Fruit fly (Drosophila melanogaster) whole organism, embryonic: ENCODE measurements around the gene CG13086.

Experiments
- Blimp-1 ChIP-seq: fragments of 200-800 bp; sonication (Bioruptor generic); optimal IDR thresholded peaks from 3 replicates; lab custom pipeline; 2018; ENCODE audit warnings: missing biosample characterization, missing genetic modification characterization, mild to moderate bottlenecking, moderate library complexity, missing genetic modification reagents
- CG10979 ChIP-seq: fragments of 200-800 bp; sonication (Bioruptor generic); optimal IDR thresholded peaks from 2 replicates; lab custom pipeline; 2018; ENCODE audit warnings: missing biosample characterization, mild to moderate bottlenecking, missing genetic modification characterization, moderate library complexity
- CG11504 ChIP-seq: fragments of 200-800 bp; sonication (Bioruptor generic); optimal IDR thresholded peaks from 3 replicates; lab custom pipeline; 2019; ENCODE audit warnings: missing biosample characterization, mild to moderate bottlenecking, missing genetic modification characterization, moderate library complexity
- CG14710 ChIP-seq: fragments of 200-800 bp; sonication (Bioruptor generic); optimal IDR thresholded peaks from 3 replicates; lab custom pipeline; 2019; ENCODE audit warnings: missing biosample characterization, mild to moderate bottlenecking, missing genetic modification characterization, moderate library complexity
- CG14860 ChIP-seq: fragments of 200-800 bp; sonication (Bioruptor generic); IDR thresholded peaks from 3 replicates; pipeline ENCODE4 v1.3.6; 2022; ENCODE audit warnings: missing biosample characterization, missing genetic modification characterization; ENCODE audit not compliant: partially characterized antibody
- CG15269 ChIP-seq: fragments of 200-800 bp; sonication (Bioruptor generic); optimal IDR thresholded peaks from 2 replicates; lab custom pipeline; 2018; ENCODE audit warnings: missing biosample characterization, mild to moderate bottlenecking, missing genetic modification characterization, moderate library complexity
- CG1602 ChIP-seq: fragments of 200-800 bp; sonication (Bioruptor generic); optimal IDR thresholded peaks from 3 replicates; lab custom pipeline; 2016; ENCODE audit warnings: missing biosample characterization, missing genetic modification characterization
- CG18599 ChIP-seq: fragments of 200-800 bp; sonication (Bioruptor generic); optimal IDR thresholded peaks from 3 replicates; lab custom pipeline; 2017; ENCODE audit warnings: missing biosample characterization, missing genetic modification characterization, mild to moderate bottlenecking, moderate library complexity, missing genetic modification reagents
- CG18619 ChIP-seq: fragments of 200-800 bp; sonication (Bioruptor generic); optimal IDR thresholded peaks from 3 replicates; lab custom pipeline; 2017; ENCODE audit warnings: missing biosample characterization, mild to moderate bottlenecking, missing genetic modification characterization
- CG2712 ChIP-seq: fragments of 200-800 bp; optimal IDR thresholded peaks from 3 replicates; lab custom pipeline; 2019; ENCODE audit warnings: missing biosample characterization, mild to moderate bottlenecking, missing genetic modification characterization, moderate library complexity
- CG2875 ChIP-seq: fragments of 200-800 bp; sonication (Bioruptor generic); optimal IDR thresholded peaks from 2 replicates; lab custom pipeline; 2017; ENCODE audit warnings: missing biosample characterization, mild to moderate bottlenecking, missing genetic modification characterization, missing genetic modification reagents
- CG30403 ChIP-seq: fragments of 200-800 bp; sonication (Bioruptor generic); optimal IDR thresholded peaks from 3 replicates; lab custom pipeline; 2016; ENCODE audit warnings: missing biosample characterization, missing genetic modification characterization
- CG3065 ChIP-seq: fragments of 200-800 bp; sonication (Bioruptor generic); optimal IDR thresholded peaks from 2 replicates; lab custom pipeline; 2016; ENCODE audit warnings: missing biosample characterization, missing genetic modification characterization
- CG4424 ChIP-seq: fragments of 200-800 bp; sonication (Bioruptor generic); optimal IDR thresholded peaks from 3 replicates; lab custom pipeline; 2016; ENCODE audit warnings: missing biosample characterization, missing genetic modification characterization
- CG6813 ChIP-seq: fragments of 200-800 bp; sonication (Bioruptor generic); optimal IDR thresholded peaks from 2 replicates; lab custom pipeline; 2017; ENCODE audit warnings: missing biosample characterization, missing genetic modification characterization, mild to moderate bottlenecking, moderate library complexity, missing genetic modification reagents
- CG9727 ChIP-seq: fragments of 200-800 bp; sonication (Bioruptor generic); optimal IDR thresholded peaks from 3 replicates; lab custom pipeline; 2017; ENCODE audit warnings: missing biosample characterization, mild to moderate bottlenecking, missing genetic modification characterization
- CoRest ChIP-seq: fragments of 200-800 bp; sonication (Bioruptor generic); optimal IDR thresholded peaks from 3 replicates; lab custom pipeline; 2018; ENCODE audit warnings: missing biosample characterization, mild to moderate bottlenecking, missing genetic modification characterization, moderate library complexity
- Hr51 ChIP-seq, 2 experiments: fragments of 200-800 bp; sonication (Bioruptor generic); optimal IDR thresholded peaks; 2 replicates in 1 of 2; 3 replicates in 1 of 2; lab custom pipeline; 2016 to 2018; ENCODE audit warnings: missing biosample characterization in 2 of 2, missing genetic modification characterization in 2 of 2, mild to moderate bottlenecking in 1 of 2, moderate library complexity in 1 of 2
- Lhr ChIP-seq: fragments of 200-800 bp; sonication (Bioruptor generic); optimal IDR thresholded peaks from 3 replicates; lab custom pipeline; 2017; ENCODE audit warnings: mild to moderate bottlenecking, missing biosample characterization, missing genetic modification reagents, missing genetic modification characterization
- Med ChIP-seq: fragments of 200-800 bp; sonication (Bioruptor generic); peaks from one replicate; lab custom pipeline; 2016; ENCODE audit warnings: missing biosample characterization, missing genetic modification characterization, mild to moderate bottlenecking, inconsistent platforms, moderate library complexity
- Spps ChIP-seq: fragments of 200-800 bp; sonication (Bioruptor generic); optimal IDR thresholded peaks from 2 replicates; lab custom pipeline; 2018; ENCODE audit warnings: missing biosample characterization, mild to moderate bottlenecking, missing genetic modification characterization
- Ssrp ChIP-seq: fragments of 200-800 bp; sonication (Bioruptor generic); optimal IDR thresholded peaks from 2 replicates; lab custom pipeline; 2018; ENCODE audit warnings: missing biosample characterization, mild to moderate bottlenecking, missing genetic modification characterization, moderate library complexity
- TFAM ChIP-seq: fragments of 200-800 bp; sonication (Bioruptor generic); optimal IDR thresholded peaks from 2 replicates; lab custom pipeline; 2017; ENCODE audit warnings: missing biosample characterization, missing genetic modification characterization, inconsistent platforms
- Taf1 ChIP-seq: fragments of 200-800 bp; sonication (Bioruptor generic); IDR thresholded peaks from 2 replicates; pipeline ENCODE4 v1.3.6; 2022; ENCODE audit warnings: missing biosample characterization, missing genetic modification characterization
- Vsx1 ChIP-seq: fragments of 200-800 bp; sonication (Bioruptor generic); optimal IDR thresholded peaks from 2 replicates; lab custom pipeline; 2017; ENCODE audit warnings: missing biosample characterization, mild to moderate bottlenecking, missing genetic modification characterization, missing genetic modification reagents
- Xrp1 ChIP-seq: fragments of 200-800 bp; sonication (Bioruptor generic); IDR thresholded peaks from 2 replicates; pipeline ENCODE4 v1.3.6; 2022; ENCODE audit warnings: missing biosample characterization, missing genetic modification characterization
- ase ChIP-seq: fragments of 200-800 bp; sonication (Bioruptor generic); IDR thresholded peaks from 3 replicates; pipeline ENCODE4 v1.3.6; 2022; ENCODE audit warnings: missing biosample characterization, missing genetic modification characterization
- bsh ChIP-seq, 2 experiments: fragments of 200-800 bp; sonication (Bioruptor generic); optimal IDR thresholded peaks; 2 replicates each; lab custom pipeline; 2017 to 2018; ENCODE audit warnings: mild to moderate bottlenecking in 2 of 2, missing biosample characterization in 2 of 2, missing genetic modification characterization in 2 of 2, moderate library complexity in 1 of 2
- ci ChIP-seq: fragments of 200-800 bp; sonication (Bioruptor generic); IDR thresholded peaks from 3 replicates; pipeline ENCODE4 v1.3.6; 2022; ENCODE audit warnings: missing biosample characterization, missing genetic modification characterization
- dysf ChIP-seq: fragments of 200-800 bp; sonication (Bioruptor generic); IDR thresholded peaks from 3 replicates; pipeline ENCODE4 v1.3.6; 2022; ENCODE audit warnings: missing biosample characterization, missing genetic modification characterization
- eve ChIP-seq, 2 experiments: fragments of >200 bp; optimal IDR thresholded peaks; 2 replicates each; lab custom pipeline; 2017; ENCODE audit warnings: missing biosample characterization in 2 of 2, missing genetic modification characterization in 2 of 2
- fd102C ChIP-seq: fragments of 200-800 bp; sonication (Bioruptor generic); optimal IDR thresholded peaks from 2 replicates; lab custom pipeline; 2018; ENCODE audit warnings: missing biosample characterization, mild to moderate bottlenecking, missing genetic modification characterization, moderate library complexity
- fd96Cb ChIP-seq: fragments of 200-800 bp; sonication (Bioruptor generic); optimal IDR thresholded peaks from 2 replicates; lab custom pipeline; 2018; ENCODE audit warnings: missing biosample characterization, mild to moderate bottlenecking, missing genetic modification characterization, moderate library complexity
- ftz-f1 ChIP-seq: fragments of 200-800 bp; sonication (Bioruptor generic); optimal IDR thresholded peaks from 2 replicates; lab custom pipeline; 2016; ENCODE audit warnings: missing biosample characterization, missing genetic modification characterization
- ind ChIP-seq: fragments of 200-800 bp; sonication (Bioruptor generic); optimal IDR thresholded peaks from 3 replicates; lab custom pipeline; 2016; ENCODE audit warnings: missing biosample characterization, missing genetic modification characterization
- lab ChIP-seq: fragments of 200-800 bp; sonication (Bioruptor generic); optimal IDR thresholded peaks from 3 replicates; lab custom pipeline; 2017; ENCODE audit warnings: missing biosample characterization, missing genetic modification characterization, mild to moderate bottlenecking, moderate library complexity, missing genetic modification reagents
- nerfin-1 ChIP-seq: fragments of 200-800 bp; sonication (Bioruptor generic); optimal IDR thresholded peaks from 3 replicates; lab custom pipeline; 2019; ENCODE audit warnings: missing biosample characterization, mild to moderate bottlenecking, missing genetic modification characterization, moderate library complexity
- oc ChIP-seq: fragments of 200-800 bp; sonication (Bioruptor generic); optimal IDR thresholded peaks from 2 replicates; lab custom pipeline; 2018; ENCODE audit warnings: missing biosample characterization, mild to moderate bottlenecking, missing genetic modification characterization, moderate library complexity
- pho ChIP-seq: fragments of 200-800 bp; sonication (Bioruptor generic); optimal IDR thresholded peaks from 2 replicates; lab custom pipeline; 2016; ENCODE audit warnings: missing biosample characterization, missing genetic modification characterization
- pnt ChIP-seq: fragments of 200-800 bp; sonication (Bioruptor generic); optimal IDR thresholded peaks from 3 replicates; lab custom pipeline; 2016; ENCODE audit warnings: missing biosample characterization, missing genetic modification characterization
- row ChIP-seq: fragments of 200-800 bp; sonication (Bioruptor generic); IDR thresholded peaks from 3 replicates; pipeline ENCODE4 v1.3.6; 2022; ENCODE audit warnings: missing biosample characterization, missing genetic modification characterization
- shn ChIP-seq: fragments of 200-800 bp; sonication (Bioruptor generic); optimal IDR thresholded peaks from 3 replicates; lab custom pipeline; 2016; ENCODE audit warnings: missing biosample characterization, missing genetic modification characterization
- tgo ChIP-seq: fragments of 200-800 bp; sonication (Bioruptor generic); IDR thresholded peaks from 3 replicates; pipeline ENCODE4 v1.3.6; 2022; ENCODE audit warnings: missing biosample characterization, missing genetic modification characterization
- tin ChIP-seq: fragments of 200-800 bp; sonication (Bioruptor generic); optimal IDR thresholded peaks from 3 replicates; lab custom pipeline; 2016; ENCODE audit warnings: missing biosample characterization, missing genetic modification characterization
- unpg ChIP-seq: fragments of 200-800 bp; sonication (Bioruptor generic); optimal IDR thresholded peaks from 3 replicates; lab custom pipeline; 2018; ENCODE audit warnings: missing biosample characterization, mild to moderate bottlenecking, missing genetic modification characterization, moderate library complexity
- vvl ChIP-seq: fragments of 200-800 bp; sonication (Bioruptor generic); IDR thresholded peaks from 2 replicates; pipeline ENCODE4 v1.3.6; 2022; ENCODE audit warnings: missing biosample characterization, missing genetic modification characterization
- zf30C ChIP-seq: fragments of 200-800 bp; sonication (Bioruptor generic); optimal IDR thresholded peaks from 3 replicates; lab custom pipeline; 2018; ENCODE audit warnings: missing biosample characterization, mild to moderate bottlenecking, missing genetic modification characterization

CG13086 gene

dm6 chr2L:19370046-19370445, 5.9 kb downstream of the CG13086 start, which contains the start of gene CG17349 (continued):
- TF ChIP-seq CG14710 (peak; percentile 32), Vsx1 (GFP tag; lab: Kevin White, UChicago) (peak; percentile 18), fd102C (GFP tag; lab: Kevin White, UChicago) (no peak), CG6813 (GFP tag; lab: Kevin White, UChicago) (peak; percentile 46), ci (GFP tag; lab: Robert Waterston, UW) (0 out of 3 replicates have a peak, but pooled peaks have one; percentile 35), Lhr (GFP tag; lab: Kevin White, UChicago) (peak; percentile 32), shn (GFP tag; lab: Kevin White, UChicago) (no peak), fd96Cb (tag; lab: Kevin White, UChicago) (peak; percentile 2), oc (tag; lab: Kevin White, UChicago) (peak; percentile 28)

DNA sequence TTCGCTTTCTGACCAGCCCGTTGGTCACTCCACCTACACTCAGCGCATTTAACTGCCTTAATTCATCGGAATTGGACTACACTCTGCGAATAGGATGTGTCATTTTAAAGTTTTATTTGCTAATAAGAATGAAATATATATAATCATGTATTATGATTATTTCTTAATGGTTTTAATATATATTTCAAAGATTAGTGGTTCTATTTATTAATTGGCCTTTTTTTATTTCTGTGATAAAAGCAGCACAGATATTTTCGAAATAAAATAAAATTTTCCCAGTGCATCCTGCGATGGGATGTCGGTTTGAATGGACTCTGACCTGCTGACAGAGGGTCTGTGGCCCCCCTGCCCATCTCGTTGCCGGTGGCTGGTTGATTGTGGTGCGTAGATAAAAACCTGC, 9.6 kb downstream of the CG13086 start:
- TF ChIP-seq CG11504 (tag; lab: Kevin White, UChicago) = peak; percentile 65
- peak; percentile 43 for TF ChIP-seq zf30C (GFP tag; lab: Kevin White, UChicago)
- peak; percentile 37 for TF ChIP-seq CG15269
- TF ChIP-seq CG18619 = no peak
- TF ChIP-seq ftz-f1 = no peak
- peak; percentile 67 for TF ChIP-seq CG2712 (tag; lab: Kevin White, UChicago)
- TF ChIP-seq lab = peak; percentile 42
- TF ChIP-seq pho (GFP tag; lab: Kevin White, UChicago) = no peak
- peak; percentile 38 for TF ChIP-seq CG9727
- peak; percentile 60 for TF ChIP-seq Blimp-1
- peak in 1 of 2 experiments; percentile 41 for TF ChIP-seq Hr51 (GFP tag; optimal IDR thresholded peaks at IDR 0.05; lab: Kevin White, UChicago)
- peak; percentile 27 for TF ChIP-seq CG4424 (GFP tag; lab: Kevin White, UChicago)
- TF ChIP-seq Ssrp (tag; lab: Kevin White, UChicago) = peak; percentile 47
- peak; percentile 9 for TF ChIP-seq CG1602 (GFP tag; lab: Kevin White, UChicago)
- TF ChIP-seq Spps (tag; lab: Kevin White, UChicago) = peak; percentile 34
- no peak for TF ChIP-seq tin (GFP tag; lab: Kevin White, UChicago)
- TF ChIP-seq vvl (GFP tag; lab: Robert Waterston, UW) = 0 out of 2 replicates have a peak, but pooled peaks have one; percentile 16
- peak; percentile 24; the same call in 1 of the 3 replicates for TF ChIP-seq tgo (GFP tag; lab: Robert Waterston, UW)
- peak; percentile 42 for TF ChIP-seq CG30403 (GFP tag; lab: Kevin White, UChicago)
- TF ChIP-seq Med (GFP tag; lab: Kevin White, UChicago) = peak; percentile 6
- peak; percentile 49 for TF ChIP-seq unpg (GFP tag; lab: Kevin White, UChicago)
- no peak for TF ChIP-seq Taf1 (GFP tag; lab: Robert Waterston, UW)
- TF ChIP-seq nerfin-1 (tag; lab: Kevin White, UChicago) = peak; percentile 44
- peak; percentile 16 for TF ChIP-seq ind
- peak in 1 of 2 experiments; percentile 27 for TF ChIP-seq eve (GFP tag; optimal IDR thresholded peaks at IDR 0.05; lab: Kevin White, UChicago)
- no peak for TF ChIP-seq TFAM (GFP tag; lab: Kevin White, UChicago)
- TF ChIP-seq ase (GFP tag; lab: Robert Waterston, UW) = no peak
- TF ChIP-seq CG14860 (GFP tag; lab: Robert Waterston, UW) = no peak
- peak; percentile 42; the same call in 1 of the 2 replicates for TF ChIP-seq Xrp1 (GFP tag; lab: Robert Waterston, UW)
- TF ChIP-seq CG18599 (GFP tag; lab: Kevin White, UChicago) = peak; percentile 36
- peak; percentile 0 for TF ChIP-seq CG2875
- no peak for TF ChIP-seq oc (tag; lab: Kevin White, UChicago)
- TF ChIP-seq pnt (GFP tag; lab: Kevin White, UChicago) = no peak
- peak; percentile 69 for TF ChIP-seq CG10979 (tag; lab: Kevin White, UChicago)
- no peak for TF ChIP-seq CG3065 (GFP tag; lab: Kevin White, UChicago)
- peak in 1 of 2 experiments; percentile 66 for TF ChIP-seq bsh (GFP tag; optimal IDR thresholded peaks at IDR 0.05; lab: Kevin White, UChicago)
- peak; percentile 42 for TF ChIP-seq fd96Cb (tag; lab: Kevin White, UChicago)
- TF ChIP-seq CoRest = peak; percentile 52
- TF ChIP-seq row (GFP tag; lab: Robert Waterston, UW) = peak; percentile 53; the same call in 1 of the 3 replicates
- TF ChIP-seq dysf = 0 out of 3 replicates have a peak, but pooled peaks have one; percentile 10
